Worm (Caenorhabditis elegans) whole organism, L2 larva: ENCODE results near the gene C15C8.4.

Experiments
- C34F6.9 ChIP-seq: fragments of 150-350 bp; optimal IDR thresholded peaks from 2 replicates; lab custom pipeline; 2014; ENCODE audit warnings: missing biosample characterization, missing genetic modification characterization
- F13H6.1 ChIP-seq: sonication (generic microtip); optimal IDR thresholded peaks from 2 replicates; lab custom pipeline; 2016; ENCODE audit warnings: missing genetic modification characterization, missing compliant biosample characterization
- R02D3.7 ChIP-seq: fragments of 150-350 bp; optimal IDR thresholded peaks from 2 replicates; lab custom pipeline; 2014; ENCODE audit warnings: missing biosample characterization, missing genetic modification characterization
- Y55F3AM.14 ChIP-seq: fragments of 200-800 bp; sonication (Bioruptor generic); optimal IDR thresholded peaks from 2 replicates; lab custom pipeline; 2018; ENCODE audit warnings: mild to moderate bottlenecking, missing genetic modification characterization, missing compliant biosample characterization
- ZK546.5 ChIP-seq: sonication (generic microtip); optimal IDR thresholded peaks from 2 replicates; lab custom pipeline; 2017; ENCODE audit warnings: missing biosample characterization, missing genetic modification characterization
- alr-1 ChIP-seq: fragments of 150-350 bp; optimal IDR thresholded peaks from 2 replicates; lab custom pipeline; 2014; ENCODE audit warnings: missing biosample characterization, missing genetic modification characterization
- aly-2 ChIP-seq: fragments of 150-350 bp; optimal IDR thresholded peaks from 2 replicates; lab custom pipeline; 2014; ENCODE audit warnings: missing biosample characterization, missing genetic modification characterization
- ceh-16 ChIP-seq: fragments of 150-350 bp; optimal IDR thresholded peaks from 2 replicates; lab custom pipeline; 2014; ENCODE audit warnings: missing biosample characterization, missing genetic modification characterization
- ceh-82 ChIP-seq: fragments of 150-350 bp; optimal IDR thresholded peaks from 2 replicates; lab custom pipeline; 2014; ENCODE audit warnings: missing biosample characterization, missing genetic modification characterization
- crh-2 ChIP-seq: sonication (generic microtip); optimal IDR thresholded peaks from 2 replicates; lab custom pipeline; 2017; ENCODE audit warnings: missing biosample characterization, missing genetic modification characterization
- egl-27 ChIP-seq: sonication (generic microtip); optimal IDR thresholded peaks from 3 replicates; lab custom pipeline; 2017; ENCODE audit warnings: missing biosample characterization, missing genetic modification reagents, missing genetic modification characterization
- elt-1 ChIP-seq: fragments of 150-350 bp; optimal IDR thresholded peaks from 2 replicates; lab custom pipeline; 2014; ENCODE audit warnings: missing biosample characterization, missing genetic modification characterization
- elt-3 ChIP-seq: sonication (generic microtip); optimal IDR thresholded peaks from 2 replicates; lab custom pipeline; 2017; ENCODE audit warnings: missing biosample characterization, missing genetic modification characterization
- fos-1 ChIP-seq: fragments of 150-350 bp; optimal IDR thresholded peaks from 2 replicates; lab custom pipeline; 2014; ENCODE audit warnings: missing biosample characterization, missing genetic modification characterization
- gmeb-1 ChIP-seq: fragments of 150-350 bp; optimal IDR thresholded peaks from 2 replicates; lab custom pipeline; 2014; ENCODE audit warnings: missing biosample characterization, missing genetic modification characterization
- lin-11 ChIP-seq: fragments of 150-350 bp; sonication (generic microtip); optimal IDR thresholded peaks from 2 replicates; lab custom pipeline; 2014; ENCODE audit warnings: missing biosample characterization, missing genetic modification characterization, inconsistent platforms, mixed read lengths
- lin-39 ChIP-seq: fragments of 150-350 bp; optimal IDR thresholded peaks from 2 replicates; lab custom pipeline; 2014; ENCODE audit warnings: missing biosample characterization, missing genetic modification reagents, missing genetic modification characterization
- lsy-2 ChIP-seq, 2 experiments: fragments of 150-350 bp in 1 of 2; sonication (generic microtip) in 1 of 2; optimal IDR thresholded peaks; 2 replicates each; lab custom pipeline; 2014 to 2017; ENCODE audit warnings: missing biosample characterization in 2 of 2, missing genetic modification characterization in 2 of 2
- mbf-1 ChIP-seq: sonication (generic microtip); optimal IDR thresholded peaks from 2 replicates; lab custom pipeline; 2017; ENCODE audit warnings: missing biosample characterization, missing genetic modification characterization
- nhr-10 ChIP-seq: sonication (generic microtip); optimal IDR thresholded peaks from 2 replicates; lab custom pipeline; 2017; ENCODE audit warnings: missing biosample characterization, missing genetic modification characterization
- nhr-12 ChIP-seq: fragments of 150-350 bp; optimal IDR thresholded peaks from 2 replicates; lab custom pipeline; 2014; ENCODE audit warnings: missing biosample characterization, missing genetic modification characterization
- nhr-129 ChIP-seq: fragments of 150-350 bp; optimal IDR thresholded peaks from 2 replicates; lab custom pipeline; 2014; ENCODE audit warnings: missing biosample characterization, missing genetic modification characterization
- nhr-21 ChIP-seq: fragments of 150-350 bp; optimal IDR thresholded peaks from 2 replicates; lab custom pipeline; 2014; ENCODE audit warnings: missing biosample characterization, missing genetic modification characterization
- nhr-23 ChIP-seq: fragments of 150-350 bp; optimal IDR thresholded peaks from 2 replicates; lab custom pipeline; 2014; ENCODE audit warnings: missing biosample characterization, missing genetic modification reagents, missing genetic modification characterization
- nhr-237 ChIP-seq: fragments of 150-350 bp; optimal IDR thresholded peaks from 2 replicates; lab custom pipeline; 2014; ENCODE audit warnings: missing biosample characterization, missing genetic modification characterization
- nhr-25 ChIP-seq: fragments of 150-350 bp; sonication (generic microtip); optimal IDR thresholded peaks from 3 replicates; lab custom pipeline; 2014; ENCODE audit warnings: missing biosample characterization, missing genetic modification characterization
- nhr-6 ChIP-seq: fragments of 150-350 bp; optimal IDR thresholded peaks from 2 replicates; lab custom pipeline; 2014; ENCODE audit warnings: missing biosample characterization, missing genetic modification characterization
- nhr-77 ChIP-seq: fragments of 150-350 bp; optimal IDR thresholded peaks from 2 replicates; lab custom pipeline; 2014; ENCODE audit warnings: missing biosample characterization, missing genetic modification characterization
- peb-1 ChIP-seq: fragments of 150-350 bp; optimal IDR thresholded peaks from 2 replicates; lab custom pipeline; 2014; ENCODE audit warnings: missing biosample characterization, missing genetic modification characterization
- sem-4 ChIP-seq: fragments of 150-350 bp; optimal IDR thresholded peaks from 2 replicates; lab custom pipeline; 2014; ENCODE audit warnings: missing biosample characterization, missing genetic modification reagents, missing genetic modification characterization
- sma-3 ChIP-seq: sonication (generic microtip); optimal IDR thresholded peaks from 2 replicates; lab custom pipeline; 2016; ENCODE audit warnings: missing genetic modification reagents, missing genetic modification characterization, missing compliant biosample characterization
- snpc-4 ChIP-seq: fragments of 150-350 bp; optimal IDR thresholded peaks from 2 replicates; lab custom pipeline; 2014; ENCODE audit warnings: missing biosample characterization, missing genetic modification characterization
- unc-55 ChIP-seq: fragments of 150-350 bp; sonication (generic microtip); optimal IDR thresholded peaks from 3 replicates; lab custom pipeline; 2014; ENCODE audit warnings: missing biosample characterization, missing genetic modification reagents, missing genetic modification characterization
- unc-62 ChIP-seq: fragments of 150-350 bp; optimal IDR thresholded peaks from 2 replicates; lab custom pipeline; 2014; ENCODE audit warnings: missing biosample characterization, missing genetic modification reagents, missing genetic modification characterization
- zag-1 ChIP-seq: fragments of 150-350 bp; optimal IDR thresholded peaks from 2 replicates; lab custom pipeline; 2014; ENCODE audit warnings: missing biosample characterization, missing genetic modification characterization
- ztf-1 ChIP-seq: fragments of 200-800 bp; sonication (Bioruptor generic); conservative IDR thresholded peaks from 2 replicates; pipeline ENCODE4 v1.3.6; 2022; ENCODE audit warnings: missing genetic modification characterization, missing compliant biosample characterization
- ztf-11 ChIP-seq: sonication (generic microtip); optimal IDR thresholded peaks from 2 replicates; lab custom pipeline; 2017; ENCODE audit warnings: missing biosample characterization, missing genetic modification characterization
- ztf-4 ChIP-seq: fragments of 150-350 bp; optimal IDR thresholded peaks from 2 replicates; lab custom pipeline; 2014; ENCODE audit warnings: missing biosample characterization, missing genetic modification characterization

The C15C8.4 gene

ce11 chrV:12773852-12774251, 26.6 kb upstream of the C15C8.4 start:
- TF ChIP-seq egl-27 (tag; lab: Kevin White, UChicago) (no peak), crh-2 (tag; lab: Kevin White, UChicago) (no peak), nhr-237 (no peak)

DNA sequence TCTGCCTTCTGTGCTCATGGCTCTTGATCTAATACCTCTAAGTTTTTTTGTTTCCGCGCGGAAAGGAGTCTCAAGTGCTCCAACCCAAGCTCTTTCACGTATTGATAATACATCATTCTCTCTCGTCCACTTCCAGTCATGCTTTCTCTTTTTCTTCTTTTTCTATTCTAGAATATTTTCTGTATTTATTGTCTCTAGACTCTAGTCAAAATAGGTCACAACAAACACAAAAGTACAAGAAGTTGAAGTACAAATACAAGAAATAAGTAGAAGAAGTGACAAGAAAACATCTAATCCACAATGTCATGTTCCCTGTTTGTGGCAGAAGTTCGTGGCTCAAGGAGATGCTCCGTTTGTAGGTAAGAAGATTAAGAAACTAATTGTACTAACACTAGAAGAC, 26.0 kb upstream of the C15C8.4 start, which contains the start of gene ZC455.1:
Gene ZC455.1 (plus strand): TSS at position 301 of the 400 bp plus-strand sequence.
- TF ChIP-seq nhr-77 (tag; lab: Kevin White, UChicago), result no peak
- TF ChIP-seq nhr-6 (tag; lab: Kevin White, UChicago), result no peak
- no peak for TF ChIP-seq F13H6.1 (tag; lab: Kevin White, UChicago)
- TF ChIP-seq nhr-25, result no peak
- TF ChIP-seq lin-11 (tag; lab: Kevin White, UChicago), result no peak
- no peak for TF ChIP-seq nhr-129 (tag; lab: Kevin White, UChicago)
- no peak for TF ChIP-seq peb-1 (tag; lab: Kevin White, UChicago)
- TF ChIP-seq ceh-16 (tag; lab: Kevin White, UChicago), result no peak
- no peak for TF ChIP-seq zag-1 (tag; lab: Kevin White, UChicago)
- TF ChIP-seq unc-55 (GFP tag; lab: Kevin White, UChicago), result no peak
- no peak for TF ChIP-seq mbf-1 (tag; lab: Kevin White, UChicago)
- TF ChIP-seq gmeb-1 (tag; lab: Kevin White, UChicago), result no peak
- TF ChIP-seq elt-1 (tag; lab: Kevin White, UChicago), result no peak
- TF ChIP-seq ZK546.5 (tag; lab: Kevin White, UChicago), result no peak
- TF ChIP-seq nhr-21 (tag; lab: Kevin White, UChicago), result no peak
- TF ChIP-seq ztf-1 (GFP tag; lab: Robert Waterston, UW), result no peak

DNA sequence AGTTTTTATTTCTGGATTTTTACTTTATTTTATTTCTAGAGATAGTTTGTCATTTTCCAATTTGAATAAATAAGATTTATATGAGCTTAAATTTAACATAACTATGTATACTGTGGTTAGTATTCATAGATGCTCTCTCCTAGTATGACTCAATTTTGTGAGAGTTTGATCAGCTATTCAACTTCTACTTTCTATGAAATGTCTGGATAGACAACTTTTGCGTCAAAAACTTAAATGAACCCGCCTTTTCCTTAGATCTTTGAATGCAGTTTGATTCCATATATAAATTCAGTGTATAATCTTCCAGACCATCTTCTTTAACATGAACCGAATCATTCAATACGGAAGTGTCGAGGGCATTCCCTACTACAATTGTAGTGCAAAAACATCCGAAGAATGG, 21.7 kb upstream of the C15C8.4 start, which contains the start of gene srt-43:
Gene srt-43 (plus strand): TSS at position 301 of the 400 bp plus-strand sequence.
- TF ChIP-seq nhr-12 (tag; lab: Kevin White, UChicago) (no peak), zag-1 (tag; lab: Kevin White, UChicago) (no peak), nhr-77 (tag; lab: Kevin White, UChicago) (no peak), lin-39 (tag; lab: Kevin White, UChicago) (no peak), fos-1 (tag; lab: Kevin White, UChicago) (no peak), alr-1 (tag; lab: Kevin White, UChicago) (no peak), crh-2 (tag; lab: Kevin White, UChicago) (no peak), snpc-4 (tag; lab: Kevin White, UChicago) (no peak), ceh-16 (tag; lab: Kevin White, UChicago) (no peak), nhr-23 (no peak), ceh-82 (tag; lab: Kevin White, UChicago) (no peak), lin-11 (tag; lab: Kevin White, UChicago) (no peak), lsy-2 (tag; optimal IDR thresholded peaks at IDR 0.05; lab: Kevin White, UChicago) (no peak), nhr-6 (tag; lab: Kevin White, UChicago) (no peak), unc-55 (GFP tag; lab: Kevin White, UChicago) (no peak), Y55F3AM.14 (no peak)

DNA sequence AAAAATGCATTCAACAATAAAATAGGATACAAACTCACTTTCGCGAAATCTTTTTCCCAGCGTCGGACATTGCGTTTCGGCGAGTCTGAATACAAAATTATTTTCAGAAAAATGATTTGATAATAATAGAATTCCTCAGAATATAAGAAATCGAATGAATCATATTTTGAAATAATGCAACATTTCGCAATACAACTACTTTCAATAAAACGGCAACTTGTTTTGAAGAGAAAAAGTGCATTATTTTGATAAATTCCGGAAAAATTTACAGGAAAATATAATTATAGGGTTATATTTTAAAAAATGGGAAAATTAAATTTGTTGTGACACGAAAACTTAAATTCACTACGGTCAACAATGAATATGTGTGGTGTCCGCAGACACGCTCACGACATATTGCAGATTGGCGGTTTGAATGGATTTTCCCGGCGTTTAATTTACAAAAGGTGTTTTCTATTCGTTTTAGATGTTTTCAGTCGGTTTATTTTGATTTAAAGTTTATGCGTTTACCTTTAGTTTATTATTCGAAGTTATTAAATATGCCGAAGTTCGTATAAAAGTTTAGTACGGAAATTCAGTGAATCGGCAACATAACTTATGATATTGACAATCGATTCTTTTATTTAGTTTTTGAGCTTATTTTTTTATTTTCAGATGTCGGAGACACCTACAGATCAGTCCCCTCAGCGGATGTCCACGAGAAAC, 16.2 kb upstream of the C15C8.4 start, which contains the start of the genes abcf-1 and scc-3:
Gene abcf-1 (minus strand): TSS at position 85 of the 705 bp plus-strand sequence.
Gene scc-3 (plus strand): TSS at position 655 of the 705 bp plus-strand sequence.
- peak; percentile 35 for TF ChIP-seq crh-2 (tag; lab: Kevin White, UChicago)
- peak; percentile 76 for TF ChIP-seq nhr-129 (tag; lab: Kevin White, UChicago)
- peak; percentile 56 to 97 for TF ChIP-seq lsy-2 (tag; optimal IDR thresholded peaks at IDR 0.05; lab: Kevin White, UChicago)
- no peak for TF ChIP-seq R02D3.7 (tag; lab: Kevin White, UChicago)
- TF ChIP-seq C34F6.9 (tag; lab: Kevin White, UChicago), result peak; percentile 61
- TF ChIP-seq, all 48 proteins: peak for 4

DNA sequence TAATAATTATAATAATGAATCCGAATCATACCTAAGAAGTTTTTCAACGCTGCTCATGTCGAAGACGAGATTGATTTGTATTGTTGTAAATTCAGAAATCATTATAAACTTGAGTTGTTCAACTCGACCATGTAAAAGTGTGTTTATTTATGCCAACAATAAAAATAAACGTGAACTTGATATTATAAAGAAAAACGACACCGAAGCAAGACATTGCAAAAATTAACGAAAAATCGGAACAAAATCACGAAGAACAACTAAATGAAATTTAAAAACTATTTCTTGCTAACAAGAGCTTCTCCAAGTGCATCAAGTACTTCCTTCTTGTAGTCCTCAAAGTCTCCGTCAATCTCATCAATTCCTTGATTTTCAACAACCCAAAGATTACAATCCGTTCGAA, 13.7 kb upstream of the C15C8.4 start, which contains the start of gene F18E2.15:
Gene F18E2.15 (minus strand): TSS at position 101 of the 400 bp plus-strand sequence.
- no peak for TF ChIP-seq snpc-4 (tag; lab: Kevin White, UChicago)
- no peak for TF ChIP-seq mbf-1 (tag; lab: Kevin White, UChicago)
- no peak for TF ChIP-seq lin-11 (tag; lab: Kevin White, UChicago)
- TF ChIP-seq ztf-4 (tag; lab: Kevin White, UChicago), result no peak
- TF ChIP-seq lsy-2 (tag; optimal IDR thresholded peaks at IDR 0.05; lab: Kevin White, UChicago), result no peak
- TF ChIP-seq F13H6.1 (tag; lab: Kevin White, UChicago), result no peak
- TF ChIP-seq sma-3, result no peak
- no peak for TF ChIP-seq nhr-10 (tag; lab: Kevin White, UChicago)
- TF ChIP-seq aly-2, result no peak
- TF ChIP-seq nhr-237, result no peak
- TF ChIP-seq nhr-21 (tag; lab: Kevin White, UChicago), result no peak
- no peak for TF ChIP-seq alr-1 (tag; lab: Kevin White, UChicago)
- TF ChIP-seq sem-4 (tag; lab: Kevin White, UChicago), result no peak
- no peak for TF ChIP-seq nhr-77 (tag; lab: Kevin White, UChicago)
- TF ChIP-seq nhr-25, result no peak
- TF ChIP-seq unc-62, result no peak
- TF ChIP-seq ztf-11 (tag; lab: Kevin White, UChicago), result no peak
- no peak for TF ChIP-seq zag-1 (tag; lab: Kevin White, UChicago)
- TF ChIP-seq elt-3 (tag; lab: Kevin White, UChicago), result no peak
